Worm (Caenorhabditis elegans): ENCODE results near the gene F53F4.15.

Gene F53F4.15

DNA sequence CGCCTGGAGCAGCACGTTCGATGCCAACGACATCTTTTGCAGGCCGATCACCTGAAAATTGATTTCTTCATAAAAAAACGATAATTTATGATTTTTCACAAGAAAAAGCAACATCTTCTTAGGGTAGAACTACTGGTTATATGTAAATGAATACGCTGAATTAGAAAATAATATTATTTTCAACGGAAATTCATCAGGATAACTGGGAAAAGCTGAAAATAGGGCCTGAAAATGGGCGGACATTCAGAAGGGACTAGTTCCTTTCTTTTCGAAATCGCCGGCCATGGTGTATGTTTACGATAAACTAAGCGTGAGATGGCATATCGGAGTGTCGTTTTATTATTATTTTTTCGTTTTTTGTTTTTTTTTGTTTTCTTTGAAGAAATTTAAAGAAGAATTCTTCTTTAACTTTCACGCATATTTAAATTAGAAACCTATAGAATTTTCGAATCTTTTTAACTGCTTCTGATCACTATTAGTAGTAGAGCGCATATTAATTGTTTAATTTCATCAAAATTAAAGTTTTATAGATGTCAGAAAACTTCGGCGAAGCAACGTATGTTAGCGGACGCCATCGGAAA is 4.8 kb downstream of the F53F4.15 start, which contains the start of the genes nduv-2 and F53F4.12 (continued):
- no peak for TF ChIP-seq ceh-8 (GFP tag; optimal IDR thresholded peaks at IDR 0.05)
- no peak for TF ChIP-seq nhr-85 (tag)
- no peak for TF ChIP-seq mdl-1 (tag; optimal IDR thresholded peaks at IDR 0.05)
- TF ChIP-seq tlp-1 (tag; optimal IDR thresholded peaks at IDR 0.05), result no peak
- TF ChIP-seq snpc-4 (tag; optimal IDR thresholded peaks at IDR 0.05), result no peak
- TF ChIP-seq egl-13 (tag; optimal IDR thresholded peaks at IDR 0.05), result no peak
- no peak for TF ChIP-seq hpl-2 (GFP tag; optimal IDR thresholded peaks at IDR 0.05)
- no peak for TF ChIP-seq fkh-4 (tag; optimal IDR thresholded peaks at IDR 0.05; ENCODE audit: borderline replicate concordance)
- no peak for TF ChIP-seq nhr-20 (tag; optimal IDR thresholded peaks at IDR 0.05)
- TF ChIP-seq alr-1 (tag; optimal IDR thresholded peaks at IDR 0.05; ENCODE audit: borderline replicate concordance), result no peak
- peak; percentile 7 to 71 (median 59) for TF ChIP-seq dpl-1 (GFP tag; optimal IDR thresholded peaks at IDR 0.05)
- TF ChIP-seq efl-1 (optimal IDR thresholded peaks at IDR 0.05), result peak; percentile 47 to 49
- peak; percentile 30 to 95 for TF ChIP-seq efl-1 (GFP tag; optimal IDR thresholded peaks at IDR 0.05 in 1 of 2)
- TF ChIP-seq ces-1 (GFP tag; optimal IDR thresholded peaks at IDR 0.05), result no peak
- no peak for TF ChIP-seq nhr-19 (GFP tag; conservative IDR thresholded peaks at IDR 0.05)
- TF ChIP-seq elt-3 (tag; optimal IDR thresholded peaks at IDR 0.05), result no peak
- peak; percentile 20 for TF ChIP-seq C16A3.4 (tag; optimal IDR thresholded peaks at IDR 0.05)
- no peak for TF ChIP-seq isw-1 (GFP tag; IDR thresholded peaks at IDR 0.05)
- no peak for TF ChIP-seq C04F5.9 (tag; optimal IDR thresholded peaks at IDR 0.05)
- no peak for TF ChIP-seq mab-9 (GFP tag; IDR thresholded peaks at IDR 0.05)
- no peak for TF ChIP-seq swsn-7 (tag; optimal IDR thresholded peaks at IDR 0.05)
- TF ChIP-seq ceh-63 (GFP tag; optimal IDR thresholded peaks at IDR 0.05), result no peak
- no peak for TF ChIP-seq hlh-17 (GFP tag; optimal IDR thresholded peaks at IDR 0.05; ENCODE audit: borderline replicate concordance)
- TF ChIP-seq aly-2 (tag; optimal IDR thresholded peaks at IDR 0.05), result no peak
- no peak for TF ChIP-seq lin-13 (GFP tag; optimal IDR thresholded peaks at IDR 0.05)
- no peak for TF ChIP-seq ztf-4 (tag; optimal IDR thresholded peaks at IDR 0.05)
- TF ChIP-seq egl-27 (tag; optimal IDR thresholded peaks at IDR 0.05), result no peak
- TF ChIP-seq irx-1 (tag; optimal IDR thresholded peaks at IDR 0.05), result no peak
- no peak for TF ChIP-seq nhr-11 (tag; optimal IDR thresholded peaks at IDR 0.05)
- no peak for TF ChIP-seq ets-5 (GFP tag; IDR thresholded peaks at IDR 0.05)
- TF ChIP-seq ceh-90 (tag; optimal IDR thresholded peaks at IDR 0.05), result no peak
- TF ChIP-seq nhr-90 (tag; optimal IDR thresholded peaks at IDR 0.05; ENCODE audit: poor library complexity), result no peak
- peak; percentile 31 to 45 for TF ChIP-seq lin-35 (GFP tag; optimal IDR thresholded peaks at IDR 0.05)
- no peak for TF ChIP-seq elt-2 (tag; optimal IDR thresholded peaks at IDR 0.05)
- no peak for TF ChIP-seq fkh-10 (GFP tag; optimal IDR thresholded peaks at IDR 0.05)
- TF ChIP-seq nhr-84 (tag; optimal IDR thresholded peaks at IDR 0.05), result no peak
- TF ChIP-seq zag-1 (tag; optimal IDR thresholded peaks at IDR 0.05), result no peak
- TF ChIP-seq lin-15B (tag; optimal IDR thresholded peaks at IDR 0.05), result peak; percentile 48
- peak; percentile 10 for TF ChIP-seq skn-1 (tag; optimal IDR thresholded peaks at IDR 0.05)
- no peak for TF ChIP-seq unc-130 (tag; optimal IDR thresholded peaks at IDR 0.05)
- no peak for TF ChIP-seq ceh-88 (GFP tag; IDR thresholded peaks at IDR 0.05)
- TF ChIP-seq efl-3 (GFP tag; optimal IDR thresholded peaks at IDR 0.05), result no peak
- TF ChIP-seq xbp-1 (tag; optimal IDR thresholded peaks at IDR 0.05), result no peak
- TF ChIP-seq ztf-11 (tag; optimal IDR thresholded peaks at IDR 0.05), result no peak
- no peak for TF ChIP-seq jun-1 (tag; optimal IDR thresholded peaks at IDR 0.05)

All from whole organism, L1 larva.